Fruit fly (Drosophila melanogaster) whole organism, pupa: ENCODE measurements around the gene Non3.

Source experiments
- CG10348 ChIP-seq: fragments of 200-800 bp; sonication (Bioruptor generic); IDR thresholded peaks from 2 replicates; pipeline ENCODE4 v1.3.6; 2022; ENCODE audit warnings: missing biosample characterization, missing genetic modification characterization
- CG12605 ChIP-seq: fragments of 200-800 bp; sonication (Bioruptor generic); IDR thresholded peaks from 2 replicates; pipeline ENCODE4 v1.3.6; 2022; ENCODE audit warnings: missing biosample characterization, missing genetic modification characterization
- CG13204 ChIP-seq: fragments of 200-800 bp; sonication (Bioruptor generic); optimal IDR thresholded peaks from 2 replicates; lab custom pipeline; 2018; ENCODE audit warnings: missing biosample characterization, mild to moderate bottlenecking, missing genetic modification characterization, moderate library complexity
- CG14655 ChIP-seq: fragments of 200-800 bp; sonication (Bioruptor generic); optimal IDR thresholded peaks from 3 replicates; lab custom pipeline; 2017; ENCODE audit warnings: mild to moderate bottlenecking, missing biosample characterization, missing genetic modification reagents, missing genetic modification characterization
- CG15710 ChIP-seq: fragments of 200-800 bp; sonication (Bioruptor generic); optimal IDR thresholded peaks from 2 replicates; lab custom pipeline; 2018; ENCODE audit warnings: missing biosample characterization, mild to moderate bottlenecking, missing genetic modification characterization, moderate library complexity
- CG17806 ChIP-seq: fragments of 200-800 bp; sonication (Bioruptor generic); optimal IDR thresholded peaks from 2 replicates; lab custom pipeline; 2018; ENCODE audit warnings: missing biosample characterization, mild to moderate bottlenecking, missing genetic modification characterization, moderate library complexity
- CG32121 ChIP-seq: fragments of 200-800 bp; sonication (Bioruptor generic); IDR thresholded peaks from 2 replicates; pipeline ENCODE4 v1.3.6; 2022; ENCODE audit warnings: missing biosample characterization, missing genetic modification characterization
- CG34367 ChIP-seq: fragments of 200-800 bp; sonication (Bioruptor generic); optimal IDR thresholded peaks from 2 replicates; lab custom pipeline; 2018; ENCODE audit warnings: missing biosample characterization, mild to moderate bottlenecking, missing genetic modification characterization
- CG4496 ChIP-seq: fragments of 200-800 bp; sonication (Bioruptor generic); IDR thresholded peaks from 3 replicates; pipeline ENCODE4 v1.3.6; 2022; ENCODE audit warnings: missing biosample characterization, missing genetic modification characterization
- CG8159 ChIP-seq: fragments of 200-800 bp; sonication (Bioruptor generic); optimal IDR thresholded peaks from 3 replicates; lab custom pipeline; 2018; ENCODE audit warnings: missing biosample characterization, mild to moderate bottlenecking, missing genetic modification characterization, moderate library complexity
- CG8301 ChIP-seq: fragments of 200-800 bp; sonication (Bioruptor generic); optimal IDR thresholded peaks from 2 replicates; lab custom pipeline; 2018; ENCODE audit warnings: missing biosample characterization, mild to moderate bottlenecking, missing genetic modification characterization
- CG9948 ChIP-seq: fragments of 200-800 bp; sonication (Bioruptor generic); optimal IDR thresholded peaks from 2 replicates; lab custom pipeline; 2018; ENCODE audit warnings: missing biosample characterization, mild to moderate bottlenecking, missing genetic modification characterization, moderate library complexity
- D1 ChIP-seq: fragments of 200-800 bp; sonication (Bioruptor generic); optimal IDR thresholded peaks from 2 replicates; lab custom pipeline; 2018; ENCODE audit warnings: missing biosample characterization, mild to moderate bottlenecking, missing genetic modification characterization, moderate library complexity
- EcR ChIP-seq: fragments of 200-800 bp; sonication (Bioruptor generic); optimal IDR thresholded peaks from 3 replicates; lab custom pipeline; 2019; ENCODE audit warnings: missing biosample characterization, missing genetic modification characterization, mild to moderate bottlenecking, moderate library complexity, missing genetic modification reagents
- Ets98B ChIP-seq: fragments of 200-800 bp; sonication (Bioruptor generic); IDR thresholded peaks from 2 replicates; pipeline ENCODE4 v1.3.6; 2022; ENCODE audit warnings: missing biosample characterization, missing genetic modification characterization
- Pif1A ChIP-seq: fragments of 200-800 bp; sonication (Bioruptor generic); optimal IDR thresholded peaks from 3 replicates; lab custom pipeline; 2016; ENCODE audit warnings: missing biosample characterization, missing genetic modification characterization
- Pif1B ChIP-seq: fragments of 200-800 bp; sonication (Bioruptor generic); optimal IDR thresholded peaks from 3 replicates; lab custom pipeline; 2016; ENCODE audit warnings: missing biosample characterization, missing genetic modification characterization
- Snoo ChIP-seq: fragments of 200-800 bp; sonication (Bioruptor generic); optimal IDR thresholded peaks from 3 replicates; lab custom pipeline; 2017; ENCODE audit warnings: missing biosample characterization, mild to moderate bottlenecking, missing genetic modification characterization, inconsistent platforms
- fd96Ca ChIP-seq: fragments of 200-800 bp; sonication (Bioruptor generic); IDR thresholded peaks from 3 replicates; pipeline ENCODE4 v1.3.6; 2022; ENCODE audit warnings: missing biosample characterization, missing genetic modification characterization
- gl ChIP-seq: fragments of 200-800 bp; sonication (Bioruptor generic); optimal IDR thresholded peaks from 2 replicates; lab custom pipeline; 2018; ENCODE audit warnings: missing biosample characterization, mild to moderate bottlenecking, missing genetic modification characterization
- rn ChIP-seq: fragments of 200-800 bp; sonication (Bioruptor generic); IDR thresholded peaks from 2 replicates; pipeline ENCODE4 v1.3.6; 2022; ENCODE audit warnings: missing biosample characterization, missing genetic modification characterization

Gene Non3

dm6 chr3R:18234699-18235257, 11.3 kb downstream of the Non3 start:
- TF ChIP-seq fd96Ca (GFP tag; lab: Robert Waterston, UW) (0 out of 3 replicates have a peak, but pooled peaks have one; percentile 14), Ets98B (GFP tag; lab: Robert Waterston, UW) (no peak), Pif1B (no peak), CG10348 (no peak), CG34367 (tag; lab: Kevin White, UChicago) (no peak), CG8159 (tag; lab: Kevin White, UChicago) (no peak), CG8301 (tag; lab: Kevin White, UChicago) (no peak)
- TF ChIP-seq, all 21 proteins: peak for 1

dm6 chr3R:18235879-18236278, 12.4 kb downstream of the Non3 start, which contains the start of gene repo:
repo (plus strand) TSS chr3R:18236192.
- no peak for TF ChIP-seq CG9948 (tag; lab: Kevin White, UChicago)
- TF ChIP-seq CG14655 (GFP tag; lab: Kevin White, UChicago): no peak
- TF ChIP-seq CG17806 (tag; lab: Kevin White, UChicago): no peak
- TF ChIP-seq rn: no peak
- TF ChIP-seq CG4496 (GFP tag; lab: Robert Waterston, UW): peak; percentile 61; the same call in 2 of the 3 replicates
- TF ChIP-seq CG13204 (GFP tag; lab: Kevin White, UChicago): peak; percentile 3
- no peak for TF ChIP-seq CG8301 (tag; lab: Kevin White, UChicago)
- TF ChIP-seq Pif1B: no peak
- no peak for TF ChIP-seq CG10348
- no peak for TF ChIP-seq gl (tag; lab: Kevin White, UChicago)
- TF ChIP-seq CG15710 (tag; lab: Kevin White, UChicago): no peak
- TF ChIP-seq, all 21 proteins: peak for 2

dm6 chr3R:18242089-18242955, 18.8 kb downstream of the Non3 start, which contains the start of the genes CG7156 and 14-3-3epsilon:
CG7156 (minus strand) TSS chr3R:18242159.
14-3-3epsilon (plus strand) TSS chr3R:18242531.
- TF ChIP-seq Snoo: peak; percentile 34
- no peak for TF ChIP-seq CG8159 (tag; lab: Kevin White, UChicago)
- no peak for TF ChIP-seq CG12605 (GFP tag; lab: Robert Waterston, UW)
- no peak for TF ChIP-seq CG32121 (GFP tag; lab: Robert Waterston, UW)
- peak; percentile 12; the same call in 1 of the 2 replicates for TF ChIP-seq Ets98B (GFP tag; lab: Robert Waterston, UW)
- no peak for TF ChIP-seq fd96Ca (GFP tag; lab: Robert Waterston, UW)
- no peak for TF ChIP-seq Pif1B
- TF ChIP-seq CG4496 (GFP tag; lab: Robert Waterston, UW): peak; percentile 47; the same call in 1 of the 3 replicates
- no peak for TF ChIP-seq CG15710 (tag; lab: Kevin White, UChicago)
- TF ChIP-seq CG10348: no peak
- TF ChIP-seq Pif1A (GFP tag; lab: Kevin White, UChicago): peak; percentile 38
- no peak for TF ChIP-seq CG13204 (GFP tag; lab: Kevin White, UChicago)
- TF ChIP-seq gl (tag; lab: Kevin White, UChicago): no peak
- TF ChIP-seq D1 (tag; lab: Kevin White, UChicago): no peak
- TF ChIP-seq CG9948 (tag; lab: Kevin White, UChicago): no peak
- no peak for TF ChIP-seq CG14655 (GFP tag; lab: Kevin White, UChicago)
- TF ChIP-seq CG17806 (tag; lab: Kevin White, UChicago): no peak
- no peak for TF ChIP-seq rn
- peak; percentile 15 for TF ChIP-seq EcR
- TF ChIP-seq CG8301 (tag; lab: Kevin White, UChicago): no peak
- TF ChIP-seq CG34367 (tag; lab: Kevin White, UChicago): peak; percentile 9
- TF ChIP-seq, all 21 proteins: peak for 6

dm6 chr3R:18243000-18243399, 19.5 kb downstream of the Non3 start:
- TF ChIP-seq CG8301 (tag; lab: Kevin White, UChicago) (no peak), fd96Ca (GFP tag; lab: Robert Waterston, UW) (no peak), CG12605 (GFP tag; lab: Robert Waterston, UW) (no peak)
- TF ChIP-seq, all 21 proteins: peak for 0

dm6 chr3R:18243718-18244170, 20.2 kb downstream of the Non3 start:
- TF ChIP-seq CG8159 (tag; lab: Kevin White, UChicago) (peak; percentile 16), CG4496 (GFP tag; lab: Robert Waterston, UW) (peak; percentile 67), CG14655 (GFP tag; lab: Kevin White, UChicago) (peak; percentile 39), CG15710 (tag; lab: Kevin White, UChicago) (peak; percentile 11), CG13204 (GFP tag; lab: Kevin White, UChicago) (no peak), fd96Ca (GFP tag; lab: Robert Waterston, UW) (peak; percentile 71), CG10348 (no peak), Pif1B (peak; percentile 39), D1 (tag; lab: Kevin White, UChicago) (no peak), Ets98B (GFP tag; lab: Robert Waterston, UW) (peak; percentile 71), Snoo (peak; percentile 37), EcR (no peak), CG9948 (tag; lab: Kevin White, UChicago) (no peak), CG32121 (GFP tag; lab: Robert Waterston, UW) (peak; percentile 55; the same call in 1 of the 2 replicates), CG8301 (tag; lab: Kevin White, UChicago) (peak; percentile 9), Pif1A (GFP tag; lab: Kevin White, UChicago) (peak; percentile 41)
- TF ChIP-seq, all 21 proteins: peak for 11
